Fruit fly (Drosophila melanogaster) whole organism, embryonic: Measurements from ENCODE around the gene Ufd1.
A peak's percentile ranks its signal among the peaks of the same experiment; 100 is the strongest.

Source experiments
- Ada2b ChIP-seq: fragments of 200-800 bp; sonication (Bioruptor generic); IDR thresholded peaks from 2 replicates; pipeline ENCODE4 v1.3.6; 2022; ENCODE audit warnings: missing biosample characterization, missing genetic modification characterization
- CG10147 ChIP-seq: fragments of 200-800 bp; sonication (Bioruptor generic); optimal IDR thresholded peaks from 2 replicates; lab custom pipeline; 2019; ENCODE audit warnings: missing biosample characterization, mild to moderate bottlenecking, missing genetic modification characterization, moderate library complexity
- CG10209 ChIP-seq: fragments of 200-800 bp; sonication (Bioruptor generic); optimal IDR thresholded peaks from 3 replicates; lab custom pipeline; 2017; ENCODE audit warnings: missing biosample characterization, mild to moderate bottlenecking, missing genetic modification characterization, missing genetic modification reagents
- CG10366 ChIP-seq: fragments of 200-800 bp; sonication (Bioruptor generic); IDR thresholded peaks from 2 replicates; pipeline ENCODE4 v1.3.6; 2022; ENCODE audit warnings: missing biosample characterization, missing genetic modification characterization
- CG11504 ChIP-seq: fragments of 200-800 bp; sonication (Bioruptor generic); optimal IDR thresholded peaks from 3 replicates; lab custom pipeline; 2019; ENCODE audit warnings: missing biosample characterization, mild to moderate bottlenecking, missing genetic modification characterization, moderate library complexity
- CG12071 ChIP-seq: fragments of 200-800 bp; sonication (Bioruptor generic); optimal IDR thresholded peaks from 3 replicates; lab custom pipeline; 2018; ENCODE audit warnings: missing biosample characterization, mild to moderate bottlenecking, missing genetic modification characterization
- CG14014 ChIP-seq: fragments of 200-800 bp; sonication (Bioruptor generic); IDR thresholded peaks from 2 replicates; pipeline ENCODE4 v1.3.6; 2022; ENCODE audit warnings: missing biosample characterization, missing genetic modification characterization
- CG14710 ChIP-seq: fragments of 200-800 bp; sonication (Bioruptor generic); optimal IDR thresholded peaks from 3 replicates; lab custom pipeline; 2019; ENCODE audit warnings: missing biosample characterization, mild to moderate bottlenecking, missing genetic modification characterization, moderate library complexity
- CG15601 ChIP-seq: fragments of 200-800 bp; sonication (Bioruptor generic); optimal IDR thresholded peaks from 3 replicates; lab custom pipeline; 2019; ENCODE audit warnings: missing biosample characterization, mild to moderate bottlenecking, missing genetic modification characterization, moderate library complexity
- CG16863 ChIP-seq: fragments of 200-800 bp; sonication (Bioruptor generic); optimal IDR thresholded peaks from 3 replicates; lab custom pipeline; 2016; ENCODE audit warnings: missing biosample characterization, missing genetic modification characterization
- CG17359 ChIP-seq: fragments of 200-800 bp; sonication (Bioruptor generic); optimal IDR thresholded peaks from 3 replicates; lab custom pipeline; 2018; ENCODE audit warnings: missing biosample characterization, mild to moderate bottlenecking, missing genetic modification characterization, moderate library complexity
- CG17802 ChIP-seq: fragments of 200-800 bp; sonication (Bioruptor generic); optimal IDR thresholded peaks from 2 replicates; lab custom pipeline; 2018; ENCODE audit warnings: missing biosample characterization, mild to moderate bottlenecking, missing genetic modification characterization, moderate library complexity
- CG18262 ChIP-seq: fragments of 200-800 bp; optimal IDR thresholded peaks from 3 replicates; lab custom pipeline; 2019; ENCODE audit warnings: missing biosample characterization, mild to moderate bottlenecking, missing genetic modification characterization, moderate library complexity
- CG18599 ChIP-seq: fragments of 200-800 bp; sonication (Bioruptor generic); optimal IDR thresholded peaks from 3 replicates; lab custom pipeline; 2017; ENCODE audit warnings: missing biosample characterization, missing genetic modification characterization, mild to moderate bottlenecking, moderate library complexity, missing genetic modification reagents
- CG32767 ChIP-seq: fragments of 200-800 bp; sonication (Bioruptor generic); IDR thresholded peaks from 2 replicates; pipeline ENCODE4 v1.3.6; 2022; ENCODE audit warnings: missing biosample characterization, missing genetic modification characterization
- CG5180 ChIP-seq: fragments of 200-800 bp; sonication (Bioruptor generic); optimal IDR thresholded peaks from 3 replicates; lab custom pipeline; 2017; ENCODE audit warnings: missing biosample characterization, missing genetic modification characterization, mild to moderate bottlenecking, moderate library complexity, missing genetic modification reagents
- CG6254 ChIP-seq: fragments of 200-800 bp; sonication (Bioruptor generic); optimal IDR thresholded peaks from 3 replicates; lab custom pipeline; 2017; ENCODE audit warnings: mild to moderate bottlenecking, missing biosample characterization, missing genetic modification reagents, missing genetic modification characterization
- CG6791 ChIP-seq: fragments of 200-800 bp; sonication (Bioruptor generic); IDR thresholded peaks from 3 replicates; pipeline ENCODE4 v1.3.6; 2022; ENCODE audit warnings: missing biosample characterization, missing genetic modification characterization; ENCODE audit not compliant: partially characterized antibody
- CG8924 ChIP-seq: fragments of 200-800 bp; optimal IDR thresholded peaks from 3 replicates; lab custom pipeline; 2019; ENCODE audit warnings: missing biosample characterization, mild to moderate bottlenecking, missing genetic modification characterization, moderate library complexity
- D ChIP-seq, 2 experiments: fragments of 200-800 bp in 1 of 2; fragments of >200 bp in 1 of 2; sonication (Bioruptor generic) in 1 of 2; optimal IDR thresholded peaks; 2 replicates in 1 of 2; 3 replicates in 1 of 2; lab custom pipeline; 2017; ENCODE audit warnings: mild to moderate bottlenecking in 1 of 2, missing biosample characterization in 1 of 2, missing genetic modification characterization in 1 of 2, missing genetic modification reagents in 1 of 2
- E2f1 ChIP-seq: fragments of 200-800 bp; sonication (Bioruptor generic); IDR thresholded peaks from 2 replicates; pipeline ENCODE4 v1.3.6; 2022; ENCODE audit warnings: missing biosample characterization, missing genetic modification characterization
- HHEX ChIP-seq: fragments of 200-800 bp; sonication (Bioruptor generic); optimal IDR thresholded peaks from 3 replicates; lab custom pipeline; 2017; ENCODE audit warnings: missing biosample characterization, mild to moderate bottlenecking, missing genetic modification characterization, missing genetic modification reagents
- Oli ChIP-seq: fragments of 200-800 bp; sonication (Bioruptor generic); optimal IDR thresholded peaks from 2 replicates; lab custom pipeline; 2018; ENCODE audit warnings: missing biosample characterization, mild to moderate bottlenecking, missing genetic modification characterization, moderate library complexity
- PHDP ChIP-seq: fragments of 200-800 bp; sonication (Bioruptor generic); optimal IDR thresholded peaks from 3 replicates; lab custom pipeline; 2018; ENCODE audit warnings: missing biosample characterization, mild to moderate bottlenecking, missing genetic modification characterization, moderate library complexity
- Pdp1 ChIP-seq, 2 experiments: fragments of 200-800 bp; sonication (Bioruptor generic); optimal IDR thresholded peaks; 3 replicates each; lab custom pipeline; 2016; ENCODE audit warnings: missing biosample characterization in 2 of 2, missing genetic modification characterization in 2 of 2, mild to moderate bottlenecking in 1 of 2, moderate library complexity in 1 of 2
- Six4 ChIP-seq: fragments of 200-800 bp; sonication (Bioruptor generic); optimal IDR thresholded peaks from 2 replicates; lab custom pipeline; 2016; ENCODE audit warnings: missing biosample characterization, missing genetic modification characterization
- al ChIP-seq: fragments of 200-800 bp; sonication (Bioruptor generic); IDR thresholded peaks from 2 replicates; pipeline ENCODE4 v1.3.6; 2022; ENCODE audit warnings: missing biosample characterization, missing genetic modification characterization
- az2 ChIP-seq: fragments of 200-800 bp; sonication (Bioruptor generic); optimal IDR thresholded peaks from 3 replicates; lab custom pipeline; 2016; ENCODE audit warnings: missing biosample characterization, missing genetic modification characterization
- bab2 ChIP-seq: fragments of 200-800 bp; sonication (Bioruptor generic); optimal IDR thresholded peaks from 2 replicates; lab custom pipeline; 2016; ENCODE audit warnings: missing biosample characterization, missing genetic modification characterization
- caup ChIP-seq: fragments of 200-800 bp; sonication (Bioruptor generic); optimal IDR thresholded peaks from 3 replicates; lab custom pipeline; 2017; ENCODE audit warnings: missing biosample characterization, mild to moderate bottlenecking, missing genetic modification characterization, moderate library complexity; ENCODE audit not compliant: severe bottlenecking
- chif ChIP-seq, 2 experiments: fragments of 200-800 bp; sonication (Bioruptor generic); optimal IDR thresholded peaks; 3 replicates each; lab custom pipeline; 2016; ENCODE audit warnings: missing biosample characterization in 2 of 2, missing genetic modification characterization in 2 of 2
- cwo ChIP-seq: fragments of 200-800 bp; sonication (Bioruptor generic); optimal IDR thresholded peaks from 3 replicates; lab custom pipeline; 2017; ENCODE audit warnings: missing biosample characterization, missing genetic modification characterization, mild to moderate bottlenecking, moderate library complexity, missing genetic modification reagents
- fd96Cb ChIP-seq: fragments of 200-800 bp; sonication (Bioruptor generic); optimal IDR thresholded peaks from 2 replicates; lab custom pipeline; 2018; ENCODE audit warnings: missing biosample characterization, mild to moderate bottlenecking, missing genetic modification characterization, moderate library complexity
- gcm ChIP-seq: fragments of 200-800 bp; sonication (Bioruptor generic); optimal IDR thresholded peaks from 2 replicates; lab custom pipeline; 2019; ENCODE audit warnings: missing biosample characterization, mild to moderate bottlenecking, missing genetic modification characterization, moderate library complexity
- hkb ChIP-seq, 2 experiments: fragments of 200-800 bp in 1 of 2; fragments of >200 bp in 1 of 2; sonication (Bioruptor generic) in 1 of 2; IDR thresholded peaks in 1 of 2; optimal IDR thresholded peaks in 1 of 2; 2 replicates each; pipeline versions ENCODE4 v1.3.6 to Lab custom; 2017 to 2022; ENCODE audit warnings: missing biosample characterization in 1 of 2, missing genetic modification characterization in 1 of 2
- lola ChIP-seq, 3 experiments: fragments of >200 bp in 2 of 3; fragments of 200-800 bp in 1 of 3; sonication (Bioruptor generic) in 1 of 3; optimal IDR thresholded peaks; 2 replicates each; lab custom pipeline; 2017 to 2019; ENCODE audit warnings: missing biosample characterization in 3 of 3, missing genetic modification characterization in 3 of 3, mild to moderate bottlenecking in 1 of 3, moderate library complexity in 1 of 3
- nmo ChIP-seq: fragments of 200-800 bp; sonication (Bioruptor generic); optimal IDR thresholded peaks from 2 replicates; lab custom pipeline; 2018; ENCODE audit warnings: missing biosample characterization, mild to moderate bottlenecking, missing genetic modification characterization, moderate library complexity
- odd ChIP-seq: fragments of 200-800 bp; sonication (Bioruptor generic); optimal IDR thresholded peaks from 2 replicates; lab custom pipeline; 2017; ENCODE audit warnings: missing biosample characterization, mild to moderate bottlenecking, missing genetic modification characterization
- sd ChIP-seq: fragments of 200-800 bp; sonication (Bioruptor generic); optimal IDR thresholded peaks from 3 replicates; lab custom pipeline; 2018; ENCODE audit warnings: missing biosample characterization, mild to moderate bottlenecking, missing genetic modification characterization, moderate library complexity
- sens ChIP-seq: fragments of 200-800 bp; sonication (Bioruptor generic); peaks from one replicate; lab custom pipeline; 2016; ENCODE audit warnings: missing biosample characterization, missing genetic modification characterization
- sug ChIP-seq: fragments of 200-800 bp; optimal IDR thresholded peaks from 2 replicates; lab custom pipeline; 2019; ENCODE audit warnings: missing biosample characterization, mild to moderate bottlenecking, missing genetic modification characterization, moderate library complexity
- tgo ChIP-seq: fragments of 200-800 bp; sonication (Bioruptor generic); IDR thresholded peaks from 3 replicates; pipeline ENCODE4 v1.3.6; 2022; ENCODE audit warnings: missing biosample characterization, missing genetic modification characterization
- trh ChIP-seq: fragments of 200-800 bp; sonication (Bioruptor generic); optimal IDR thresholded peaks from 2 replicates; lab custom pipeline; 2016; ENCODE audit warnings: missing biosample characterization, missing genetic modification characterization
- unpg ChIP-seq: fragments of 200-800 bp; sonication (Bioruptor generic); optimal IDR thresholded peaks from 3 replicates; lab custom pipeline; 2018; ENCODE audit warnings: missing biosample characterization, mild to moderate bottlenecking, missing genetic modification characterization, moderate library complexity
- zen2 ChIP-seq: fragments of 200-800 bp; sonication (Bioruptor generic); IDR thresholded peaks from 3 replicates; pipeline ENCODE4 v1.3.6; 2022; ENCODE audit warnings: missing biosample characterization, missing genetic modification characterization; ENCODE audit not compliant: partially characterized antibody

Ufd1 gene

DNA sequence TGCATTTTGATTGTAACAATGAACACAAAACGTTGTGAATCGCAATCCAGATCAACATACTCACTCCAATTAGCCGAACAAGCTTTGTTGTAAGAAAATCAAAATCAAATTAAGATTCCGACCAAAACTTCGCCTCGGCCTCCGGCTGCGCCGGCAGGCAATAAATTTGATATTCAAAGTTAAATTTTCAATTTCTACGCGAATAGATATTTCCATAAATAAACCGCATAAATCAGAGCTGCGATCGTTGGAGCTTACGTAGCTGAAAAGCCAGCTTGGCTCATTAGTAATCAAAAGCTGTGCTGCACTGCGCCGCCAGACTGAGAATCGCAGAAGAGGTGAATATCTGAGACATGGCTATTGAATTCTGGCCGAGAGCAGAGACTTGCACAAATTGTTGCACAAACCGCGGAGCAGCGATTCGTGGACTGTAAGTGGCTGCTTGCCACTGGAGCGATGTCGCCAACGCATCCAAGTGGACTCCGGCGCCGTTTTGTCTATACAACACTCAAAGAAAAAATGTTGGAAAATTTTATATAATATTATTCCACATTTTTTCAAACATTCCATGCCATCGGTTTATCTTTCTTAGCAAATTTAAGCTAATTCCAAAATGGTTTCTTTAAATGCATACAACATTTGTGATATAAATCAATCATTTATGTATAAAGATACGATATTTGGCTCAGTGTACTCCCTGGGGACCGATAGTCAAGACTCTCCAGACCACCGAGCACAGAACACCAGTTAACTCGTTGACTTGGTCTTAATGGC is 25.6 kb upstream of the Ufd1 start (continued):
- TF ChIP-seq D (optimal IDR thresholded peaks at IDR 0.05; lab: Kevin White, UChicago) (no peak), D (GFP tag; optimal IDR thresholded peaks at IDR 0.05; lab: Kevin White, UChicago) (peak; percentile 48), CG10147 (GFP tag; lab: Kevin White, UChicago) (peak; percentile 32), CG10366 (GFP tag; lab: Robert Waterston, UW) (peak; percentile 26; the same call in 1 of the 2 replicates), E2f1 (0 out of 2 replicates have a peak, but pooled peaks have one; percentile 26), zen2 (GFP tag; lab: Robert Waterston, UW) (no peak), Pdp1 (GFP tag; optimal IDR thresholded peaks at IDR 0.05; lab: Kevin White, UChicago) (no peak), unpg (GFP tag; lab: Kevin White, UChicago) (peak; percentile 54), Ada2b (GFP tag; lab: Robert Waterston, UW) (0 out of 2 replicates have a peak, but pooled peaks have one; percentile 21), lola (GFP tag; optimal IDR thresholded peaks at IDR 0.05; lab: Kevin White, UChicago) (peak in 1 of 3 experiments; percentile 48), bab2 (GFP tag; lab: Kevin White, UChicago) (no peak), CG32767 (GFP tag; lab: Robert Waterston, UW) (peak; percentile 39; the same call in 1 of the 2 replicates), CG6254 (GFP tag; lab: Kevin White, UChicago) (peak; percentile 56), CG12071 (GFP tag; lab: Kevin White, UChicago) (peak; percentile 16), odd (GFP tag; lab: Kevin White, UChicago) (peak; percentile 15), CG17802 (tag; lab: Kevin White, UChicago) (peak; percentile 17), sd (tag; lab: Kevin White, UChicago) (peak; percentile 47), HHEX (GFP tag; lab: Kevin White, UChicago) (peak; percentile 35), Oli (tag; lab: Kevin White, UChicago) (peak; percentile 53), PHDP (tag; lab: Kevin White, UChicago) (peak; percentile 38), sens (GFP tag; lab: Kevin White, UChicago) (peak; percentile 87), CG10209 (GFP tag; lab: Kevin White, UChicago) (peak; percentile 18), chif (GFP tag; optimal IDR thresholded peaks at IDR 0.05; lab: Kevin White, UChicago) (peak in 1 of 2 experiments; percentile 2), Six4 (GFP tag; lab: Kevin White, UChicago) (no peak), CG16863 (GFP tag; lab: Kevin White, UChicago) (peak; percentile 23), nmo (GFP tag; lab: Kevin White, UChicago) (peak; percentile 40), CG18262 (tag; lab: Kevin White, UChicago) (peak; percentile 70), cwo (peak; percentile 24), CG6791 (GFP tag; lab: Robert Waterston, UW) (no peak), sug (tag; lab: Kevin White, UChicago) (no peak), trh (GFP tag; lab: Kevin White, UChicago) (no peak), fd96Cb (tag; lab: Kevin White, UChicago) (peak; percentile 63), hkb (optimal IDR thresholded peaks at IDR 0.05; lab: Kevin White, UChicago) (no peak), hkb (GFP tag; IDR thresholded peaks at IDR 0.05; lab: Robert Waterston, UW) (peak; percentile 57), caup (GFP tag; lab: Kevin White, UChicago) (no peak), CG14710 (tag; lab: Kevin White, UChicago) (peak; percentile 62), tgo (GFP tag; lab: Robert Waterston, UW) (peak; percentile 57; the same call in 2 of the 3 replicates), az2 (GFP tag; lab: Kevin White, UChicago) (peak; percentile 27), CG18599 (GFP tag; lab: Kevin White, UChicago) (peak; percentile 48), gcm (GFP tag; lab: Kevin White, UChicago) (peak; percentile 16), CG17359 (peak; percentile 68), CG14014 (GFP tag; lab: Robert Waterston, UW) (peak; percentile 22; the same call in 1 of the 2 replicates), CG5180 (GFP tag; lab: Kevin White, UChicago) (no peak), CG11504 (tag; lab: Kevin White, UChicago) (peak; percentile 74), al (peak; percentile 33; the same call in 1 of the 2 replicates), CG8924 (peak; percentile 49), CG15601 (tag; lab: Kevin White, UChicago) (peak; percentile 50)
